Fruit fly (Drosophila melanogaster) S2 (cell line): ENCODE data around the gene Noc2.

Experiments used
- CG8478 ChIP-seq: fragments of >200 bp; optimal IDR thresholded peaks from 2 replicates; lab custom pipeline; 2018
- CTCF ChIP-seq, 2 experiments: fragments of >200 bp; optimal IDR thresholded peaks; 2 replicates each; lab custom pipeline; 2018

DNA sequence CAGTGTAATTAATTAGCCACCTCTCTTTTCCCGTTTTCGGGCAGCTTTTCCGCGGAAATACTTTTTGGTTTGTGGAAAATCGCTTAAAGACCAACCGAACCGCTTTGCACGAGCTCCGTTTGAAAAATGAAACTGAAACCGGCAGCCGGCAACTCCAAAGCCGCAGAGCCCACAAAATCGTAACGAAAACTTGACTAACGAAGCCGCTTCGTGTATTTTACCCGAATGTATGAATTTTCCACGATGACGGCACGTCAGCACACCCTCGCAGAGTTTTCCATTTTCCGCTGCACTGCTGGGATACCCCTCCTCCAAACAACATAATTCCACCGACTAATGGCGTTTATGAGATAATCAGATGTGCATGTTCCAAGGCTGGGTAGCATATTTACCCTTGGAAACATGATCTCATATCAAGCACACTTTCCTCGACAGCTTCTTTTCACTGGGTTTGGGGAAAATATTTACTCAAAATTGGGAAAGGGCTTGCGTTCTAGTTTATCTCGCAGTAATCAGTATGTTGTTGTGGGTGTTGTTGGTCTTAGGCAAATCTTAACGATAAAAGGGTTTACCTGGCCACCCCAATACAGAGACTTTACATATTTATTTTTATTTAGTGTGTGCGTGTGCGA lies 35.3 kb downstream of the Noc2 start, which contains the start of gene Ret:
- TF ChIP-seq CG8478 (lab: Kevin White, UChicago): no peak
- no peak for TF ChIP-seq CTCF (optimal IDR thresholded peaks at IDR 0.05; lab: Kevin White, UChicago)
